Worm (Caenorhabditis elegans) whole organism, mixed stage, embryonic: ENCODE data around the gene pitr-2.

Experiments
- blmp-1 ChIP-seq: fragments of 150-350 bp; optimal IDR thresholded peaks from 2 replicates; lab custom pipeline; 2014; ENCODE audit warnings: missing biosample characterization, missing genetic modification characterization
- ces-1 ChIP-seq: fragments of 150-350 bp; optimal IDR thresholded peaks from 2 replicates; lab custom pipeline; 2014; ENCODE audit warnings: missing biosample characterization, missing genetic modification reagents, missing genetic modification characterization
- elt-1 ChIP-seq: sonication (generic microtip); optimal IDR thresholded peaks from 2 replicates; lab custom pipeline; 2017; ENCODE audit warnings: missing genetic modification characterization, mild to moderate bottlenecking, missing compliant biosample characterization, antibody characterized with exemption, moderate library complexity, borderline replicate concordance; ENCODE audit not compliant: insufficient read depth
- elt-3 ChIP-seq: fragments of 150-350 bp; optimal IDR thresholded peaks from 2 replicates; lab custom pipeline; 2014; ENCODE audit warnings: missing biosample characterization, missing genetic modification characterization
- lsy-2 ChIP-seq: fragments of 150-350 bp; optimal IDR thresholded peaks from 2 replicates; lab custom pipeline; 2014; ENCODE audit warnings: missing biosample characterization, missing genetic modification characterization
- nhr-12 ChIP-seq: fragments of 150-350 bp; optimal IDR thresholded peaks from 2 replicates; lab custom pipeline; 2014; ENCODE audit warnings: missing biosample characterization, missing genetic modification characterization
- nhr-237 ChIP-seq: fragments of 150-350 bp; optimal IDR thresholded peaks from 2 replicates; lab custom pipeline; 2014; ENCODE audit warnings: missing biosample characterization, missing genetic modification characterization
- pha-4 ChIP-seq: fragments of 150-350 bp; optimal IDR thresholded peaks from 2 replicates; lab custom pipeline; 2018; ENCODE audit warnings: missing biosample characterization, missing genetic modification reagents, missing genetic modification characterization
- zip-8 ChIP-seq: fragments of 150-350 bp; optimal IDR thresholded peaks from 2 replicates; lab custom pipeline; 2014; ENCODE audit warnings: missing biosample characterization, missing genetic modification characterization

ce11 chrV:9127773-9128172 lies 9.7 kb downstream of the pitr-2 start, which contains the start of gene F21C10.3:
- TF ChIP-seq elt-1 = no peak
- no peak for TF ChIP-seq blmp-1 (tag; lab: Kevin White, UChicago)
- no peak for TF ChIP-seq pha-4 (tag; lab: Kevin White, UChicago)
- TF ChIP-seq zip-8 (tag; lab: Kevin White, UChicago) = no peak
- no peak for TF ChIP-seq lsy-2
- TF ChIP-seq nhr-237 (tag; lab: Kevin White, UChicago) = no peak
- TF ChIP-seq ces-1 (GFP tag; lab: Kevin White, UChicago) = no peak
- TF ChIP-seq nhr-12 (tag; lab: Kevin White, UChicago) = no peak
- no peak for TF ChIP-seq elt-3 (tag; lab: Kevin White, UChicago)
